Fruit fly (Drosophila melanogaster): ENCODE measurements around the gene Aasdh.
A peak's percentile ranks its signal among the peaks of the same experiment; 100 is the strongest.

Aasdh gene

DNA sequence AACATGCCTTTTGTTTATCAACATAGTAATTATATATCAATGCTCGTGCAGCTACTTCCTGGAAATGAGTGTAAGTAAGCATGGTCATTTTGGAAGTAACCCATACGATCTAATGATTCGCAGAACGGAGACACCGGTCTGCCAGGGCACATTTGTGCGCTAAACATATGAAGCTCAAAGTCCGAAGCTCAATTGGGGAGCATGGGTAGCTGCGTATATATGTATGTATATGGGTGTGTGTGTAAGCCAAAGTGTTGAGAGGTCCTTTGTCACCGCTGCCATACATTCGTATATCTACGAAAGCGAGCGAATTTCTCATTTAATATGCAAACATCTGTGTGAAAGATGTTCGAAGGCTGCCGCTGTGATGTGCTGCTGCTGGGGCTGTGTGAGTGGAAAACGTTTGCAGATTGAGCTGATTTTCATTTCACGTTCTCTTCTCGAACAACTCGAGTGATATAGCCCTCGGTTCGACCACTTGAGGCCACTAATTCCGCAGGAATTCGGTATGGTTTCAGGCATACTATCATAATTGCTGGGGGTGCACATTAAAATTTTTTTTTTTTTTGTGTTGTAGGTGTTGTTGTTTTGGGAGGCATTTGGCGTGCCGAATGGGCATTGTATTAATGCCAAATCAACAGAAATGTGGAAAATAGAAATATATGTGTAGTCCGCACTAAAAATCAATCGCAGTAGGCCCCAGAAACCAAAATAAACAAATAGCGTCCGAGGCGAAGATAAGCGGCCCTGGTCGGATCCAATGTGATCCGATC, 31.1 kb downstream of the Aasdh start:
- no peak for TF ChIP-seq ttk (optimal IDR thresholded peaks at IDR 0.05)
- no peak for TF ChIP-seq insv (optimal IDR thresholded peaks at IDR 0.05)
- no peak for TF ChIP-seq Myc (optimal IDR thresholded peaks at IDR 0.05)
- TF ChIP-seq Sin3A (optimal IDR thresholded peaks at IDR 0.05): no peak
- TF ChIP-seq h (optimal IDR thresholded peaks at IDR 0.05): no peak
- TF ChIP-seq psq (optimal IDR thresholded peaks at IDR 0.05): no peak

DNA sequence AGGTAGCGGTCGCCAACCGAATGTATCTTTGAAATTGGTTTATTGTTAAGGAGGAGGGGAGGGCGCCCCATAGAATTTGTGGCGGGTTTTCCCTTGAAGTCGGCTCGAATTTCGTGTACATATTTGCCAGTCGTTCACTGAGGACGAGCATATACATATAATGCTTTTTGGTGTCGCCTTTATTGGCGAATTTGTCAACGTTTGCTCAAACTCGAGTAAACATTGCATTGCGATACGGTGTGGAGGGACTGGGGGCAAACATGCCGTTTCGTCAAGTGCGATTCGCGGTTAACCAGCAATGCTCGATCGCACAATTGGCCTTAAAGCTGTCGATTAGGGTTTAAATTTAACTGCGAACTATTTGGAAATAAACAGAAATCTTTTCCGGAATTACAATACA, 31.8 kb downstream of the Aasdh start:
- TF ChIP-seq Myc (optimal IDR thresholded peaks at IDR 0.05) (no peak), Sin3A (optimal IDR thresholded peaks at IDR 0.05) (no peak)

DNA sequence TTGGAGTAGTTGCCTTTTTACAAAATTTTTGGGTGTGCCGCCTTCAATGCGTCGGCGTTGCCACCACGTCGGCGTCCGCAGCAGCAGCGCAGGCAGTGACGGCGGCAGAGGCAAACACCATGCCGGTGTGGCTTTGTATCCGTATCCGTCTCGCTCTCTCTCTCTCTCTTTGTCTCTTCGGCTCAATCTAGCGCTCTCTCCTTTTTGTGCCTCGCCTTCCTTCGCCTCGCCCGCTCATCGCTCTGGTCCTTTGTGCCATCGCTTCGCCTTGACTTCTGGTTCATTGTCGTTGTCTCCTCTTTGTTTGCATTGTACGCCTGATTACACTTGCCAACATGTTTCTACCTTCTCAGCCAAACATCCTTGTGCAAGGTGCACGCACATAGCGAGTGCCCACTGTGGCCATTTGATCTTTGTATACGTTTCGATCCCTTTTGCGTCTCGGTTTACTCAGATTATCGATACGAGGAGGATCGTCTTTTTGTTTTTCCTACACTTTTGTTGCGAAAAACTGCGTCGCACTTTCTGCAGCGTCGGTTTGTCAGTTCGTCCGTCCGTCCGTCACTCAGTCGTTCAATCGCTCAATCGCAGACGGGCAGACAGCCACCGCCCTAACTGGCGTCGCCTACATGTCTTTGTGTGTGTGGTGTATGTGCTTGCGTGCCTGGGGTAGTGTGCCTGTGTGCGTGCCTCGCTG, 32.9 kb downstream of the Aasdh start:
- TF ChIP-seq Sin3A (optimal IDR thresholded peaks at IDR 0.05) (no peak), insv (optimal IDR thresholded peaks at IDR 0.05) (no peak), ttk (optimal IDR thresholded peaks at IDR 0.05) (no peak), psq (optimal IDR thresholded peaks at IDR 0.05) (no peak)

DNA sequence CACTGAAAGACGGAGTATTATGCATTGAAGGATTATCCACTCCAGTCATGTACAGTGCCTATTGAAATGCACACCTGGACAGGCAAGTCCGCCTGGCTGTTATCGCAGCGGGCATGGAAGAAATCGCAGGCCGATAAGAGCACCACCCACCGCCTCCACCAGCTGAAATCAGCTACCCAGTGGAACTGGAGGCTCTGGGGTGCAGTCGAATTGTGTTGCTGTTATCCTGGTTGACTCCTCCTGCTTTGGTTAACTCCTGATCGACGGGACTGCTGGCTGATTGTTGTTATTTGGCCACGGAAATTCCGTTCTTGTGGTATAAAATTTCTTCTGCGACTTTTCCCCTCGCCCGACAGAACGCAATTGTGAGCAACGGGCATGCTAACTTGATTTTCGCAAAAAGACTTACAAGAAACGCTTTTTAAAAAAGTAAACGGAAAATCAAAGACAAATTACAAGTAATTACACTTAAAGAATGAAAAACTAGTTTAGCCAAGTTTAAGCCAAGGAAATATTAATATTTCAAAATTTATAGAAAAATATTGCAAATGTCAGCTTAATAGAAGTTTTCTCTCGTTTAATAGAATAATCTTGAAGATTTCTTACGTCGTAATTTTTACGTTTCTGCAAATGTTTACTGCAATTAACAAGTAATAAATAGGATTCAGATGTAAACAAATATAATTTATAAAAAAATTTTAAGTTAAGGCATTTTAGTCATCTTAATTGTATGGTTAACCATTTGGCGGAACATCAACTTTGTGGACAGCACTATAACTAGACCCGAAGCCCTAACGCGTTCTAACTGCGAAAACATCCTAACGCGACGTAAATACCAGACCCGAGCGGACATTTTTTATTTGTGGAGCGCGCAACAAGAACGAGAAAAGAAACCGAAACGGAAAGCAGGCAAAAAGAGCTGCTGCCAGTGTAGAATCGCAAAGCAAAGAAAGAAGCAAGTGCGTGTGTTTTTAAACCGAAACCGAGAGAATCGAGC, 34.2 kb downstream of the Aasdh start, which contains the start of the genes CG13398 and Akap200:
Gene CG13398, minus strand, starts transcription at position 370 of the 997 bp plus-strand sequence.
Gene Akap200, plus strand, starts transcription at position 804 of the 997 bp plus-strand sequence.
- TF ChIP-seq psq (optimal IDR thresholded peaks at IDR 0.05) (no peak), insv (optimal IDR thresholded peaks at IDR 0.05) (no peak), ttk (optimal IDR thresholded peaks at IDR 0.05) (no peak), Myc (optimal IDR thresholded peaks at IDR 0.05) (no peak), Sin3A (optimal IDR thresholded peaks at IDR 0.05) (no peak)

DNA sequence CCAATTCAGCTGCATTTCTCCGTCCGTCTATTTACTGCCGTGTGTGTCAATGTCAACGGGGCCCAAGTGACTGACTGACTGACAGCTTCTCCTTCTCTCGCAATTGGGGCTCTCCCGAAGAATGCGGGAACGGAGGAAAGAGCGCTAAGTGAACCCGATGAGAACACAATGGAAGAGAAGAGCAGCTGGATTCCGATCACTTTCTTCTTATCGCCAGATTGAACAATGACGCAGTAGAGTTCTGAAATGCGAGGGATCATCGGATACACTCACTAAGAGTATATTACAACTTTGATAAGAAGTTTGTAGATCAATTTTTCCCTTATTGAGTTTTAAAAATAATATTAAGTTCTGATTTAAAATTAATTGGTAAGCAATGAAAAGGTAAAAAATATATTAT, 37.8 kb downstream of the Aasdh start, which contains the start of gene Naglu:
Gene Naglu, minus strand, starts transcription at position 339 of the 400 bp plus-strand sequence.
- TF ChIP-seq insv (optimal IDR thresholded peaks at IDR 0.05) (no peak), psq (optimal IDR thresholded peaks at IDR 0.05) (no peak), Myc (optimal IDR thresholded peaks at IDR 0.05) (no peak), h (optimal IDR thresholded peaks at IDR 0.05) (no peak)

DNA sequence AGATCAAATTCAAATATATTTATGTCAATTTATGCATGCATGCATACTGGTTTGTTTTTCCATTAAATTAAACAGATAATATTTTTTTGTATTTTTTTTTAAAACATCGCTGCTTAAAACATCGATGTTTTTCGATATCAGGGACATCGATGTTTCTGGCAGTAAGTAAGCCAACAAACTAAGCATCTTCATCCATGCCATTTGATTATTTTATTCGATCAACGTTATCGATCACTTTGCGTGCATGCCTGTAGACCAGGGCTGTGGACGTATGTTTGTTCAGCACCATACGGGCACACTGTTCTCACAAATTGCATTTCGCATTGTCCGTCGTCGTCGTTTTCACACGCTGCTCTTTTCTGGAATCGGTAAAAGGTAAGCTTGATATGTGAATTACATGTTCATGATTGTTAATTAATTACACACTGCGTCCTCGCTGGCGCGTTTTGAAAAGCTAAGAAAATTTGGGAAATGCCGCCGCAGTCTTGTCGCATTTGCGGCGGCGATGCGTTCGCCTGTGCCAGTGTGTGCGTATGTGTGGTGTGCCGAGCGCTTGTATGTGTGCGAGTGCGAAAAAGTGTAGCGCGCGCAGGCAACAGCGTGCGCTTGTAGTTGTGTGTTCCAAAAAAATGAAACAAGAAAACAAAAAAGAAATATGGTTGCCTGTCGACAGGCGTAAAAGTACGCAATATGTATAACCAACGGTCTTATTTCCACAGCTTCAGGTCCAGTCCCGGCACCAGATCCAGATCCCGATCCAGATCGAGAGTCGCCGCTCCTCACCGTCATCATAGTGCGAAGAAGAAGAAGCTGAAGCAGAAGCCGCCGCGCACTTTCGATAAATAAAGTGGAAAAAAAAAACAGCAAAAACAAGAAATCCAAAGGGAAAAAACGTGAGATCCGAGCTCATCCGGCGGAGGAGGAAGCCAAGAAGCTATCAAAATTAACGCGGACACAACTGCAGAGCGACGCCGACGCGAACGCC, 45.8 kb downstream of the Aasdh start, which contains the start of gene emb:
Gene emb, plus strand, starts transcription at position 288 of the 985 bp plus-strand sequence.
- TF ChIP-seq ttk (optimal IDR thresholded peaks at IDR 0.05) (no peak), psq (optimal IDR thresholded peaks at IDR 0.05) (peak; percentile 68)

DNA sequence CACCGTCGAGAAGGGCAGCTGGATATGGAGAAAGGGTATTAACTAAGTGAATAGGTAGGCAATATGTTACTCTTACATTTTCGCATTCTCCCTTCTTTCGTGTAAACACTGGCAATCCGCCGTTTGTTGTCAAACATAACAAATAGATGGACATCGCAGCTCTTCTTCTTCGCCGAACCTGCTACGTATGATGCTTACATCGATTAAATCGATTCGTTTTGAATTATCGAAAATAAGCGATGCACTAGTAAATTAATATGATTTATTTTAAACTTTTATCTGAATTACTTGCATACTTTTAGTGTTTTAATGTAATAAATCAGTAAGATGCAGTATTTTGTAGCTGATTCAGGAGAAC, 46.5 kb downstream of the Aasdh start, which contains the start of gene fy:
Gene fy, minus strand, starts transcription at position 353 of the 358 bp plus-strand sequence.
- TF ChIP-seq psq (optimal IDR thresholded peaks at IDR 0.05): no peak
- TF ChIP-seq ttk (optimal IDR thresholded peaks at IDR 0.05): no peak
- no peak for TF ChIP-seq Myc (optimal IDR thresholded peaks at IDR 0.05)
- TF ChIP-seq insv (optimal IDR thresholded peaks at IDR 0.05): no peak
- no peak for TF ChIP-seq h (optimal IDR thresholded peaks at IDR 0.05)
- TF ChIP-seq Sin3A (optimal IDR thresholded peaks at IDR 0.05): no peak

DNA sequence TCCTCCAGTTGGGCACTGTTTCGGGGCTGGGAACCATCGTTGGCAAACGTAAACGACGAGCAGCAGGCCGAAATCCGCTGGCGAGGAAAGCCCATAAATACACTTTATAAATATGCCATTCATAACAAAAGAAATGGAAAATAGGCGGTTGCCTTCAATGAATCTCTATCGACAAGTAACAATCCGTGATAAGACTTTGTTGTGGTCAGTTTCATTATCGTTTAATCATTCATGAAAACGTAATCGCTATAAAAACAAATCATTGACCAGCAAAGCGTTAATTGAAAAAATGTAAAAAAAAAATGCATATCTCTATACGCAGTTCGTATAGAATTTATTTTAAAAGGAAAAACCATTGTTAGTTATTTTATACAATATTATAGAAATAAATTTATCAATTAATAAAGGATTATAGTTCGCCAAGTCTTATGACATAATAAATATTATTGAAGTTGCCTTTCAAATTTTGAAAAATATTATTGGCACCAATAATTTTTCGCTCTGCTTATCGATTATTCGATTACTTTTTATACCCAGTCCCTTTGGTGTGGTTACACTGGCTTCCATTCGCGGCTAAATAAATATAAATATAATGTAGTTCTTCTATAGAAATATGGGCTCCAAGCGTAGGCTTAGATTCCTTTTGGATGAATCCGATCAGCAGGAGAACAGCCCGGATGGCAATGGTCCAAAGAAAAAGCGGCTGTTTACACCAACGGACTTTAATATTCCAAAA, 49.3 kb downstream of the Aasdh start, which contains the start of gene CG31898:
Gene CG31898, plus strand, starts transcription at position 559 of the 736 bp plus-strand sequence.
- no peak for TF ChIP-seq Myc (optimal IDR thresholded peaks at IDR 0.05)
- TF ChIP-seq Sin3A (optimal IDR thresholded peaks at IDR 0.05): no peak
- TF ChIP-seq ttk (optimal IDR thresholded peaks at IDR 0.05): no peak
- TF ChIP-seq psq (optimal IDR thresholded peaks at IDR 0.05): no peak
- no peak for TF ChIP-seq h (optimal IDR thresholded peaks at IDR 0.05)
- TF ChIP-seq insv (optimal IDR thresholded peaks at IDR 0.05): no peak

DNA sequence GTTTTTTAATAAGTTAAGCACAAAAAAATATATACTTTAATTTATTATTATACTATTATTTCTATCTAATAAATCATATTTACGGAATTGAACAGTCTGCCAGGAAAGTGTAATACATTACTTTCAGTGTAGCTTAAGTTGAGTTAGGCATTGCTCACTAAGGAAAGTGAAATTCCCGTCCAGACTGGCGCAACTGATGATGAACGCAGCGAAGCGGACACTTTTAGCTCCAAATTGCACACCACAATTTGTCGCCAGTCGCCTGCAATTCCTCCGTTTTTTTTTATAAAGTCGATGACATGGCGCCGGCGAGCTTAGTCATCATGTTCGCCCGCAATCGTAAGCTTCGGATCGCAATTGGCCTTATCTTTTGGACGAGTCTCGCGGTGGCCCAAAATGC, 50.7 kb downstream of the Aasdh start, which contains the start of gene CG13386:
Gene CG13386, plus strand, starts transcription at position 301 of the 400 bp plus-strand sequence.
- TF ChIP-seq Sin3A (optimal IDR thresholded peaks at IDR 0.05) (no peak), psq (optimal IDR thresholded peaks at IDR 0.05) (no peak), h (optimal IDR thresholded peaks at IDR 0.05) (no peak), ttk (optimal IDR thresholded peaks at IDR 0.05) (no peak), Myc (optimal IDR thresholded peaks at IDR 0.05) (no peak), insv (optimal IDR thresholded peaks at IDR 0.05) (no peak)

DNA sequence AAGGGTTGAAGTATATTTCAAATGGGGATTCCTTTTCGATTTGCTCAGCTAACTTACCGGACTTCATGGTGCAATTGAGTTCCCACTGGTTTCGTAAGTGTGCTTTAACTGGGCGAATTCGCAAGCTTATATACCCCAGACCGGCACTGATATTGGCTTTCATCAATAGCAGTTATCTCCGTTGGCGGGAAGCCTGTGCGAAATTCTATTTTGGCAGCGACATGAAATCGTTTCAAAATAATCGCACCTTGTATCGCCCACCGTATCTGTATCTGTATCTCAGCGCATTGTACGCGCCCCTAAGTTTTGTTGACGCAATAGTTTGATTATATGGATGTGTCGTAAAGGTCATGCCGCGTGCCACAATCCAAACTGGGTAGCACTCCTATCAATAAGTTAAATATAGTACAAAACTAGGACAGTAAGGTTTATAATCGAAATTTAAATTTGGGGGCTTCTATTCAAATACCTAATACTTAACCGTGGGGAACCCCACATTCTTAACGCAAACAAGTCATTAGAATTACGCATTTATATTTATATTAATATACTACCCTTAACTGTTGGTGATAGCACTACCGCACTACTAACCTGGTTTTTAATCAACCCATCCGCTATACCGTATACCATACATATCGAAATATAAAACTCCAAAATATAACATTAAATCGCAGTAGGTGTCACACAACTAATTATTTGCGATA, 53.2 kb downstream of the Aasdh start, which contains the start of the genes Peritrophin-15a and CG13385:
Gene Peritrophin-15a, minus strand, starts transcription at position 101 of the 704 bp plus-strand sequence.
Gene CG13385, plus strand, starts transcription at position 654 of the 704 bp plus-strand sequence.
- TF ChIP-seq psq (optimal IDR thresholded peaks at IDR 0.05) (no peak), Sin3A (optimal IDR thresholded peaks at IDR 0.05) (no peak), h (optimal IDR thresholded peaks at IDR 0.05) (no peak)

All from Kc167 (cell line).